Fruit fly (Drosophila melanogaster) whole organism, embryonic: ENCODE data around the gene CG34296.
A peak's percentile ranks its signal among the peaks of the same experiment; 100 is the strongest.

ENCODE experiments used
- Ada2b ChIP-seq: fragments of 200-800 bp; sonication (Bioruptor generic); IDR thresholded peaks from 2 replicates; pipeline ENCODE4 v1.3.6; 2022; ENCODE audit warnings: missing biosample characterization, missing genetic modification characterization
- CG10209 ChIP-seq: fragments of 200-800 bp; sonication (Bioruptor generic); optimal IDR thresholded peaks from 3 replicates; lab custom pipeline; 2017; ENCODE audit warnings: missing biosample characterization, mild to moderate bottlenecking, missing genetic modification characterization, missing genetic modification reagents
- CG10366 ChIP-seq: fragments of 200-800 bp; sonication (Bioruptor generic); IDR thresholded peaks from 2 replicates; pipeline ENCODE4 v1.3.6; 2022; ENCODE audit warnings: missing biosample characterization, missing genetic modification characterization
- CG12391 ChIP-seq: fragments of 200-800 bp; sonication (Bioruptor generic); optimal IDR thresholded peaks from 3 replicates; lab custom pipeline; 2018; ENCODE audit warnings: missing biosample characterization, mild to moderate bottlenecking, missing genetic modification characterization, moderate library complexity
- CG12659 ChIP-seq: fragments of 200-800 bp; sonication (Bioruptor generic); optimal IDR thresholded peaks from 3 replicates; lab custom pipeline; 2017; ENCODE audit warnings: mild to moderate bottlenecking, missing biosample characterization, missing genetic modification reagents, missing genetic modification characterization
- CG13123 ChIP-seq: fragments of 200-800 bp; sonication (Bioruptor generic); optimal IDR thresholded peaks from 2 replicates; lab custom pipeline; 2016; ENCODE audit warnings: missing biosample characterization, missing genetic modification characterization
- CG13287 ChIP-seq: fragments of 200-800 bp; sonication (Bioruptor generic); IDR thresholded peaks from 2 replicates; pipeline ENCODE4 v1.3.6; 2022; ENCODE audit warnings: missing biosample characterization, missing genetic modification characterization; ENCODE audit not compliant: partially characterized antibody
- CG14860 ChIP-seq: fragments of 200-800 bp; sonication (Bioruptor generic); IDR thresholded peaks from 3 replicates; pipeline ENCODE4 v1.3.6; 2022; ENCODE audit warnings: missing biosample characterization, missing genetic modification characterization; ENCODE audit not compliant: partially characterized antibody
- CG1602 ChIP-seq: fragments of 200-800 bp; sonication (Bioruptor generic); optimal IDR thresholded peaks from 3 replicates; lab custom pipeline; 2016; ENCODE audit warnings: missing biosample characterization, missing genetic modification characterization
- CG1603 ChIP-seq: fragments of 200-800 bp; sonication (Bioruptor generic); optimal IDR thresholded peaks from 2 replicates; lab custom pipeline; 2019; ENCODE audit warnings: missing biosample characterization, mild to moderate bottlenecking, missing genetic modification characterization, moderate library complexity
- CG17359 ChIP-seq: fragments of 200-800 bp; sonication (Bioruptor generic); optimal IDR thresholded peaks from 3 replicates; lab custom pipeline; 2018; ENCODE audit warnings: missing biosample characterization, mild to moderate bottlenecking, missing genetic modification characterization, moderate library complexity
- CG17802 ChIP-seq: fragments of 200-800 bp; sonication (Bioruptor generic); optimal IDR thresholded peaks from 2 replicates; lab custom pipeline; 2018; ENCODE audit warnings: missing biosample characterization, mild to moderate bottlenecking, missing genetic modification characterization, moderate library complexity
- CG17912 ChIP-seq: fragments of 200-800 bp; sonication (Bioruptor generic); optimal IDR thresholded peaks from 2 replicates; lab custom pipeline; 2018; ENCODE audit warnings: missing biosample characterization, mild to moderate bottlenecking, missing genetic modification characterization
- CG18599 ChIP-seq: fragments of 200-800 bp; sonication (Bioruptor generic); optimal IDR thresholded peaks from 3 replicates; lab custom pipeline; 2017; ENCODE audit warnings: missing biosample characterization, missing genetic modification characterization, mild to moderate bottlenecking, moderate library complexity, missing genetic modification reagents
- CG2199 ChIP-seq: fragments of 200-800 bp; sonication (Bioruptor generic); IDR thresholded peaks from 3 replicates; pipeline ENCODE4 v1.3.6; 2022; ENCODE audit warnings: missing biosample characterization, missing genetic modification characterization
- CG31388 ChIP-seq: fragments of 200-800 bp; sonication (Bioruptor generic); optimal IDR thresholded peaks from 2 replicates; lab custom pipeline; 2016; ENCODE audit warnings: missing biosample characterization, missing genetic modification characterization
- CG4328 ChIP-seq: fragments of 200-800 bp; sonication (Bioruptor generic); optimal IDR thresholded peaks from 3 replicates; lab custom pipeline; 2017; ENCODE audit warnings: missing biosample characterization, missing genetic modification reagents, missing genetic modification characterization
- CG5953 ChIP-seq: fragments of 200-800 bp; sonication (Bioruptor generic); IDR thresholded peaks from 2 replicates; pipeline ENCODE4 v1.3.6; 2022; ENCODE audit warnings: missing biosample characterization, missing genetic modification characterization
- CG6813 ChIP-seq: fragments of 200-800 bp; sonication (Bioruptor generic); optimal IDR thresholded peaks from 2 replicates; lab custom pipeline; 2017; ENCODE audit warnings: missing biosample characterization, missing genetic modification characterization, mild to moderate bottlenecking, moderate library complexity, missing genetic modification reagents
- CG8944 ChIP-seq: fragments of 200-800 bp; sonication (Bioruptor generic); optimal IDR thresholded peaks from 3 replicates; lab custom pipeline; 2016; ENCODE audit warnings: missing biosample characterization, missing genetic modification characterization
- CTCF ChIP-seq: fragments of 200-800 bp; sonication (Bioruptor generic); optimal IDR thresholded peaks from 2 replicates; lab custom pipeline; 2017; ENCODE audit warnings: missing biosample characterization, mild to moderate bottlenecking, missing genetic modification characterization, moderate library complexity
- Camta ChIP-seq: fragments of 200-800 bp; sonication (Bioruptor generic); optimal IDR thresholded peaks from 2 replicates; lab custom pipeline; 2016; ENCODE audit warnings: missing biosample characterization, missing genetic modification characterization
- Chrac-16 ChIP-seq: fragments of 200-800 bp; sonication (Bioruptor generic); optimal IDR thresholded peaks from 3 replicates; lab custom pipeline; 2016; ENCODE audit warnings: missing biosample characterization, missing genetic modification characterization
- D19A ChIP-seq: fragments of 200-800 bp; optimal IDR thresholded peaks from 3 replicates; lab custom pipeline; 2019; ENCODE audit warnings: missing biosample characterization, mild to moderate bottlenecking, missing genetic modification characterization, moderate library complexity
- Hey ChIP-seq: fragments of 200-800 bp; sonication (Bioruptor generic); optimal IDR thresholded peaks from 3 replicates; lab custom pipeline; 2018; ENCODE audit warnings: missing biosample characterization, mild to moderate bottlenecking, missing genetic modification characterization
- HmgD ChIP-seq: fragments of 200-800 bp; sonication (Bioruptor generic); optimal IDR thresholded peaks from 3 replicates; lab custom pipeline; 2016; ENCODE audit warnings: missing biosample characterization, missing genetic modification characterization
- Mad ChIP-seq: fragments of 200-800 bp; sonication (Bioruptor generic); optimal IDR thresholded peaks from 2 replicates; lab custom pipeline; 2016; ENCODE audit warnings: missing biosample characterization, missing genetic modification characterization
- Oli ChIP-seq: fragments of 200-800 bp; sonication (Bioruptor generic); optimal IDR thresholded peaks from 2 replicates; lab custom pipeline; 2018; ENCODE audit warnings: missing biosample characterization, mild to moderate bottlenecking, missing genetic modification characterization, moderate library complexity
- Opbp ChIP-seq: fragments of 200-800 bp; sonication (Bioruptor generic); IDR thresholded peaks from 3 replicates; pipeline ENCODE4 v1.3.6; 2022; ENCODE audit warnings: missing biosample characterization, missing genetic modification characterization; ENCODE audit not compliant: partially characterized antibody
- Sry-δ ChIP-seq: fragments of 200-800 bp; sonication (Bioruptor generic); optimal IDR thresholded peaks from 2 replicates; lab custom pipeline; 2016; ENCODE audit warnings: missing biosample characterization, missing genetic modification characterization
- YL-1 ChIP-seq: fragments of 200-800 bp; sonication (Bioruptor generic); optimal IDR thresholded peaks from 3 replicates; lab custom pipeline; 2017; ENCODE audit warnings: missing biosample characterization, mild to moderate bottlenecking, missing genetic modification characterization
- cad ChIP-seq: fragments of >200 bp; optimal IDR thresholded peaks from 2 replicates; lab custom pipeline; 2017; ENCODE audit warnings: missing biosample characterization, missing genetic modification characterization
- cas ChIP-seq: fragments of 200-800 bp; sonication (Bioruptor generic); IDR thresholded peaks from 2 replicates; pipeline ENCODE4 v1.3.6; 2022; ENCODE audit warnings: missing biosample characterization, missing genetic modification characterization
- emc ChIP-seq: fragments of 200-800 bp; sonication (Bioruptor generic); optimal IDR thresholded peaks from 2 replicates; lab custom pipeline; 2016; ENCODE audit warnings: missing biosample characterization, missing genetic modification characterization
- ewg ChIP-seq: fragments of 200-800 bp; sonication (Bioruptor generic); optimal IDR thresholded peaks from 3 replicates; lab custom pipeline; 2017; ENCODE audit warnings: mild to moderate bottlenecking, missing biosample characterization, missing genetic modification reagents, missing genetic modification characterization
- grau ChIP-seq: fragments of 200-800 bp; optimal IDR thresholded peaks from 3 replicates; lab custom pipeline; 2019; ENCODE audit warnings: missing biosample characterization, mild to moderate bottlenecking, missing genetic modification characterization, moderate library complexity
- h ChIP-seq: fragments of >200 bp; optimal IDR thresholded peaks from 2 replicates; lab custom pipeline; 2017
- lola ChIP-seq, 3 experiments: fragments of >200 bp in 2 of 3; fragments of 200-800 bp in 1 of 3; sonication (Bioruptor generic) in 1 of 3; optimal IDR thresholded peaks; 2 replicates each; lab custom pipeline; 2017 to 2019; ENCODE audit warnings: missing biosample characterization in 3 of 3, missing genetic modification characterization in 3 of 3, mild to moderate bottlenecking in 1 of 3, moderate library complexity in 1 of 3
- pfk ChIP-seq: fragments of 200-800 bp; sonication (Bioruptor generic); optimal IDR thresholded peaks from 2 replicates; lab custom pipeline; 2018; ENCODE audit warnings: missing biosample characterization, mild to moderate bottlenecking, missing genetic modification characterization, moderate library complexity
- phol ChIP-seq: fragments of 200-800 bp; sonication (Bioruptor generic); optimal IDR thresholded peaks from 3 replicates; lab custom pipeline; 2018; ENCODE audit warnings: missing biosample characterization, mild to moderate bottlenecking, missing genetic modification characterization, moderate library complexity
- pnt ChIP-seq: fragments of 200-800 bp; sonication (Bioruptor generic); optimal IDR thresholded peaks from 3 replicates; lab custom pipeline; 2016; ENCODE audit warnings: missing biosample characterization, missing genetic modification characterization
- pros ChIP-seq: fragments of 200-800 bp; sonication (Bioruptor generic); optimal IDR thresholded peaks from 3 replicates; lab custom pipeline; 2019; ENCODE audit warnings: missing biosample characterization, mild to moderate bottlenecking, missing genetic modification characterization, moderate library complexity
- sc ChIP-seq, 3 experiments: fragments of >200 bp in 2 of 3; fragments of 200-800 bp in 1 of 3; sonication (Bioruptor generic) in 1 of 3; optimal IDR thresholded peaks; 2 replicates in 2 of 3; 3 replicates in 1 of 3; lab custom pipeline; 2017; ENCODE audit warnings: mild to moderate bottlenecking in 1 of 3, missing biosample characterization in 1 of 3, missing genetic modification characterization in 1 of 3, missing genetic modification reagents in 1 of 3
- unpg ChIP-seq: fragments of 200-800 bp; sonication (Bioruptor generic); optimal IDR thresholded peaks from 3 replicates; lab custom pipeline; 2018; ENCODE audit warnings: missing biosample characterization, mild to moderate bottlenecking, missing genetic modification characterization, moderate library complexity
- usp ChIP-seq: fragments of >200 bp; optimal IDR thresholded peaks from 2 replicates; lab custom pipeline; 2017; ENCODE audit warnings: missing biosample characterization, missing genetic modification characterization
- zen2 ChIP-seq: fragments of 200-800 bp; sonication (Bioruptor generic); IDR thresholded peaks from 3 replicates; pipeline ENCODE4 v1.3.6; 2022; ENCODE audit warnings: missing biosample characterization, missing genetic modification characterization; ENCODE audit not compliant: partially characterized antibody

The CG34296 gene

dm6 chr3R:29745056-29745455 is 22.7 kb downstream of the CG34296 start, which contains the start of the genes Wdr24 and IntS11 (continued):
- TF ChIP-seq CG5953 (GFP tag; lab: Robert Waterston, UW) = peak; percentile 80; the same call in 1 of the 2 replicates
- TF ChIP-seq pnt (GFP tag; lab: Kevin White, UChicago) = peak; percentile 61
- TF ChIP-seq CG10209 (GFP tag; lab: Kevin White, UChicago) = peak; percentile 80
- TF ChIP-seq CG17912 (GFP tag; lab: Kevin White, UChicago) = peak; percentile 29
- peak; percentile 10 for TF ChIP-seq CG17802 (tag; lab: Kevin White, UChicago)
- peak; percentile 90 for TF ChIP-seq grau (tag; lab: Kevin White, UChicago)
- no peak for TF ChIP-seq D19A (tag; lab: Kevin White, UChicago)
- peak; percentile 64 for TF ChIP-seq Mad (GFP tag; lab: Kevin White, UChicago)
- TF ChIP-seq CG31388 = peak; percentile 34
- TF ChIP-seq Oli (tag; lab: Kevin White, UChicago) = peak; percentile 70
- peak; percentile 51 for TF ChIP-seq CG13123 (GFP tag; lab: Kevin White, UChicago)
- TF ChIP-seq cas (GFP tag; lab: Robert Waterston, UW) = peak; percentile 88
- peak; percentile 68 for TF ChIP-seq CG8944 (GFP tag; lab: Kevin White, UChicago)

dm6 chr3R:29748591-29749303 is 26.4 kb downstream of the CG34296 start, which contains the start of the genes ATPsyngamma and yata:
Gene ATPsyngamma (minus strand): TSS chr3R:29749163.
Gene yata (plus strand): TSS chr3R:29749219.
- TF ChIP-seq pfk = no peak
- peak; percentile 35; the same call in 1 of the 2 replicates for TF ChIP-seq CG10366 (GFP tag; lab: Robert Waterston, UW)
- no peak for TF ChIP-seq sc (optimal IDR thresholded peaks at IDR 0.05; lab: Kevin White, UChicago)
- TF ChIP-seq sc (GFP tag; optimal IDR thresholded peaks at IDR 0.05; lab: Kevin White, UChicago) = no peak
- no peak for TF ChIP-seq pros (GFP tag; lab: Kevin White, UChicago)
- peak; percentile 38 for TF ChIP-seq CG17359 (tag; lab: Kevin White, UChicago)
- peak; percentile 68 for TF ChIP-seq CG13287
- peak; percentile 1 for TF ChIP-seq CG1602 (GFP tag; lab: Kevin White, UChicago)
- TF ChIP-seq ewg = peak; percentile 11
- TF ChIP-seq h = no peak
- TF ChIP-seq Opbp (GFP tag; lab: Robert Waterston, UW) = peak; percentile 99
- no peak for TF ChIP-seq usp
- TF ChIP-seq CG12391 = peak; percentile 67
- no peak for TF ChIP-seq cad
- TF ChIP-seq CTCF (GFP tag; lab: Kevin White, UChicago) = peak; percentile 9
- peak; percentile 56 for TF ChIP-seq phol (tag; lab: Kevin White, UChicago)
- TF ChIP-seq emc (GFP tag; lab: Kevin White, UChicago) = no peak
- TF ChIP-seq Oli (tag; lab: Kevin White, UChicago) = peak; percentile 19
- TF ChIP-seq Hey = no peak
- TF ChIP-seq CG2199 (GFP tag; lab: Robert Waterston, UW) = no peak
- TF ChIP-seq Camta (GFP tag; lab: Kevin White, UChicago) = no peak
- TF ChIP-seq Chrac-16 (GFP tag; lab: Kevin White, UChicago) = no peak
- TF ChIP-seq CG14860 (GFP tag; lab: Robert Waterston, UW) = peak; percentile 22; the same call in 1 of the 3 replicates
- peak; percentile 81 for TF ChIP-seq Sry-δ
- TF ChIP-seq lola (GFP tag; optimal IDR thresholded peaks at IDR 0.05; lab: Kevin White, UChicago) = peak in 1 of 3 experiments; percentile 35
- TF ChIP-seq CG12659 = peak; percentile 83
- TF ChIP-seq CG4328 (GFP tag; lab: Kevin White, UChicago) = peak; percentile 43
- no peak for TF ChIP-seq Ada2b (GFP tag; lab: Robert Waterston, UW)
- peak; percentile 60; the same call in 2 of the 3 replicates for TF ChIP-seq zen2 (GFP tag; lab: Robert Waterston, UW)
- TF ChIP-seq HmgD (GFP tag; lab: Kevin White, UChicago) = no peak
- TF ChIP-seq CG1603 = no peak
- no peak for TF ChIP-seq CG18599 (GFP tag; lab: Kevin White, UChicago)
- TF ChIP-seq CG17912 (GFP tag; lab: Kevin White, UChicago) = peak; percentile 20
- no peak for TF ChIP-seq CG6813 (GFP tag; lab: Kevin White, UChicago)
- TF ChIP-seq YL-1 = peak; percentile 92
- TF ChIP-seq unpg (GFP tag; lab: Kevin White, UChicago) = peak; percentile 35
